Fruit fly (Drosophila melanogaster) S2 (cell line): ENCODE measurements around the gene CG32599.

Source experiments
- CG8478 ChIP-seq: fragments of >200 bp; optimal IDR thresholded peaks from 2 replicates; lab custom pipeline; 2018
- CTCF ChIP-seq, 2 experiments: fragments of >200 bp; optimal IDR thresholded peaks; 2 replicates each; lab custom pipeline; 2018

dm6 chrX:14211250-14211944 is 32.1 kb upstream of the CG32599 start:
- TF ChIP-seq CG8478 (no peak), CTCF (optimal IDR thresholded peaks at IDR 0.05; lab: Kevin White, UChicago) (no peak)
